Worm (Caenorhabditis elegans): ENCODE data around the gene B0035.21.

DNA sequence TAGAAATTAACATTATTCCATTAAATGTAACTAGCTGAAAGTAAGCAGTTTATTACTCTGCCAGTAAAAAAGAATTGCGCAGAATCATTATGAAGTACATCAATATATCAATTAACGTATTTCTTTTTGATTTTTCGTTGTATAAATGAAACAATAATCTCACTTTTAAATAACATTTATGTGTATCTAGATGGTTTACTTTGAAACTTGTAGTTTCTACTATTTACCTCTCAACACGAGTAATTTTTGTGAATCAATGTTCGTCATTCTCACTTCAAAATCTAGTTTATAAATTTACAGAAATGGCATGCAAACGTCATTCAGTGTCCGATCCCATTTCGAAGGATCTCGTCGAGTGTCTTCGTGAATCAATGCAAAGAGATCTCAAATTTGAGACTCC, 9.9 kb upstream of the B0035.21 start, which contains the start of gene gspd-1:
- no peak for TF ChIP-seq nhr-179 (tag; optimal IDR thresholded peaks at IDR 0.05)
- TF ChIP-seq rpc-1 (optimal IDR thresholded peaks at IDR 0.05), result no peak
- no peak for TF ChIP-seq rpc-1 (tag; optimal IDR thresholded peaks at IDR 0.05)
- no peak for TF ChIP-seq dpl-1 (GFP tag; optimal IDR thresholded peaks at IDR 0.05)
- TF ChIP-seq unc-130 (GFP tag; optimal IDR thresholded peaks at IDR 0.05), result no peak
- TF ChIP-seq nhr-27 (tag; optimal IDR thresholded peaks at IDR 0.05), result no peak
- TF ChIP-seq nfyb-1 (GFP tag; IDR thresholded peaks at IDR 0.05), result no peak
- no peak for TF ChIP-seq lin-26 (GFP tag; IDR thresholded peaks at IDR 0.05)
- no peak for TF ChIP-seq F33H1.4 (GFP tag; IDR thresholded peaks at IDR 0.05)
- no peak for TF ChIP-seq nfya-1 (tag; optimal IDR thresholded peaks at IDR 0.05; ENCODE audit: borderline replicate concordance, insufficient read depth)

All from whole organism, young adult.